Fruit fly (Drosophila melanogaster): ENCODE measurements around the gene CG6999.

Gene CG6999

dm6 chrX:9134241-9134849 lies 46.2 kb downstream of the CG6999 start (continued):
- TF ChIP-seq CG8632 (GFP tag; optimal IDR thresholded peaks at IDR 0.05) (no peak), CG15336 (GFP tag; IDR thresholded peaks at IDR 0.05) (no peak), CG11762 (GFP tag; optimal IDR thresholded peaks at IDR 0.05; ENCODE audit: insufficient read depth) (no peak), cyc (GFP tag; optimal IDR thresholded peaks at IDR 0.05) (no peak), CG16779 (tag; optimal IDR thresholded peaks at IDR 0.05) (no peak), dsx (GFP tag; optimal IDR thresholded peaks at IDR 0.05; ENCODE audit: poor library complexity, severe bottlenecking) (peak; percentile 28), Lpt (GFP tag; optimal IDR thresholded peaks at IDR 0.05) (no peak), CG8119 (GFP tag; IDR thresholded peaks at IDR 0.05) (0 out of 3 replicates have a peak, but pooled peaks have one; percentile 32)

- TF ChIP-seq CG6854 (GFP tag; optimal IDR thresholded peaks at IDR 0.05) (no peak), ss (GFP tag; optimal IDR thresholded peaks at IDR 0.05) (peak; percentile 26 to 57), CG8319 (GFP tag; optimal IDR thresholded peaks at IDR 0.05) (no peak), CG6163 (GFP tag; IDR thresholded peaks at IDR 0.05) (0 out of 3 replicates have a peak, but pooled peaks have one; percentile 6), fd85E (GFP tag; optimal IDR thresholded peaks at IDR 0.05) (no peak), Gug (GFP tag; IDR thresholded peaks at IDR 0.05) (no peak), esn (GFP tag; optimal IDR thresholded peaks at IDR 0.05) (peak; percentile 31), pdm3 (GFP tag; optimal IDR thresholded peaks at IDR 0.05) (no peak), CG3919 (GFP tag; optimal IDR thresholded peaks at IDR 0.05) (no peak), Sox14 (GFP tag; optimal IDR thresholded peaks at IDR 0.05) (peak; percentile 16), CG34406 (GFP tag; optimal IDR thresholded peaks at IDR 0.05) (peak; percentile 26), achi (GFP tag; optimal IDR thresholded peaks at IDR 0.05) (peak; percentile 34), CG16779 (tag; optimal IDR thresholded peaks at IDR 0.05) (peak; percentile 17), CG4318 (GFP tag; optimal IDR thresholded peaks at IDR 0.05) (peak; percentile 2), svp (GFP tag) (peak; percentile 78), OdsH (GFP tag; optimal IDR thresholded peaks at IDR 0.05) (peak; percentile 19), topi (GFP tag; optimal IDR thresholded peaks at IDR 0.05) (peak; percentile 11), fkh (GFP tag; optimal IDR thresholded peaks at IDR 0.05) (no peak), CG9139 (GFP tag; optimal IDR thresholded peaks at IDR 0.05) (no peak), Sox102F (GFP tag; optimal IDR thresholded peaks at IDR 0.05) (no peak), CG8119 (GFP tag; IDR thresholded peaks at IDR 0.05) (no peak), Met (GFP tag; optimal IDR thresholded peaks at IDR 0.05) (peak; percentile 2), Eip78C (GFP tag) (peak; percentile 86), Hr39 (GFP tag; optimal IDR thresholded peaks at IDR 0.05) (no peak), CG6792 (GFP tag; optimal IDR thresholded peaks at IDR 0.05) (no peak), Ets96B (tag; optimal IDR thresholded peaks at IDR 0.05) (peak; percentile 54), Blimp-1 (GFP tag; optimal IDR thresholded peaks at IDR 0.05) (no peak), Smox (GFP tag; optimal IDR thresholded peaks at IDR 0.05) (no peak), Hr38 (GFP tag; optimal IDR thresholded peaks at IDR 0.05) (no peak), Lpt (GFP tag; optimal IDR thresholded peaks at IDR 0.05) (peak; percentile 4), CG15336 (GFP tag; IDR thresholded peaks at IDR 0.05) (no peak), Ets21C (GFP tag; optimal IDR thresholded peaks at IDR 0.05) (no peak), CG10631 (GFP tag; optimal IDR thresholded peaks at IDR 0.05) (no peak), CG6276 (GFP tag; optimal IDR thresholded peaks at IDR 0.05) (peak; percentile 28), acj6 (GFP tag; optimal IDR thresholded peaks at IDR 0.05) (peak; percentile 34), CG31627 (GFP tag; optimal IDR thresholded peaks at IDR 0.05) (no peak), CG11902 (GFP tag; optimal IDR thresholded peaks at IDR 0.05) (no peak), CG3032 (tag; optimal IDR thresholded peaks at IDR 0.05) (peak; percentile 34), dac (GFP tag; optimal IDR thresholded peaks at IDR 0.05) (peak; percentile 22), salr (GFP tag; optimal IDR thresholded peaks at IDR 0.05) (peak in 1 of 2 experiments; percentile 11), vri (GFP tag; optimal IDR thresholded peaks at IDR 0.05) (no peak), Hr4 (GFP tag; optimal IDR thresholded peaks at IDR 0.05) (peak; percentile 3), eg (GFP tag; IDR thresholded peaks at IDR 0.05) (no peak), lz (GFP tag; optimal IDR thresholded peaks at IDR 0.05) (peak; percentile 24), Eip93F (GFP tag; optimal IDR thresholded peaks at IDR 0.05) (no peak)
Measured at dm6 chrX:9134922-9135453, 46.8 kb downstream of the CG6999 start, which contains the start of gene fend. TSS of gene fend (minus strand) at chrX:9135099.

All from whole organism, prepupa.